Fruit fly (Drosophila melanogaster) whole organism, wandering third instar larva: ENCODE measurements around the gene RpS28-like.

ENCODE experiments used
- Abd-B ChIP-seq: fragments of >200 bp; optimal IDR thresholded peaks from 2 replicates; lab custom pipeline; 2017; ENCODE audit warnings: missing biosample characterization, missing genetic modification characterization
- CG32264 ChIP-seq: fragments of 200-800 bp; sonication (Bioruptor generic); optimal IDR thresholded peaks from 2 replicates; lab custom pipeline; 2016; ENCODE audit warnings: missing biosample characterization, missing genetic modification characterization
- Dfd ChIP-seq: fragments of >200 bp; optimal IDR thresholded peaks from 2 replicates; lab custom pipeline; 2017; ENCODE audit warnings: missing biosample characterization, missing genetic modification characterization
- Dif ChIP-seq: fragments of 200-275, 200-300 bp; sonication (Bioruptor generic); optimal IDR thresholded peaks from 2 replicates; lab custom pipeline; 2018; ENCODE audit warnings: missing biosample characterization, missing genetic modification characterization; ENCODE audit not compliant: partially characterized antibody
- GATAd ChIP-seq: sonication (Bioruptor generic); optimal IDR thresholded peaks from 2 replicates; lab custom pipeline; 2016; ENCODE audit warnings: missing biosample characterization, missing genetic modification characterization
- HLH106 ChIP-seq: fragments of 200-800 bp; optimal IDR thresholded peaks from 3 replicates; lab custom pipeline; 2019; ENCODE audit warnings: missing biosample characterization, mild to moderate bottlenecking, missing genetic modification characterization, moderate library complexity
- Hnf4 ChIP-seq: fragments of 200-800 bp; sonication (Bioruptor generic); optimal IDR thresholded peaks from 2 replicates; lab custom pipeline; 2016; ENCODE audit warnings: missing biosample characterization, mild to moderate bottlenecking, missing genetic modification characterization
- Hr78 ChIP-seq: fragments of >200 bp; optimal IDR thresholded peaks from 2 replicates; lab custom pipeline; 2017; ENCODE audit warnings: missing biosample characterization, missing genetic modification characterization
- Hr83 ChIP-seq: fragments of 200-300 bp; sonication (Bioruptor generic); optimal IDR thresholded peaks from 2 replicates; lab custom pipeline; 2016; ENCODE audit warnings: missing biosample characterization, mild to moderate bottlenecking, missing genetic modification characterization, moderate library complexity; ENCODE audit not compliant: poor library complexity, severe bottlenecking
- Jra ChIP-seq: sonication (Bioruptor generic); optimal IDR thresholded peaks from 2 replicates; lab custom pipeline; 2016; ENCODE audit warnings: missing biosample characterization, missing genetic modification characterization
- Mio ChIP-seq: sonication (Bioruptor generic); optimal IDR thresholded peaks from 2 replicates; lab custom pipeline; 2016; ENCODE audit warnings: missing biosample characterization, missing genetic modification characterization
- Myc ChIP-seq: fragments of >200 bp; optimal IDR thresholded peaks from 2 replicates; lab custom pipeline; 2017
- N ChIP-seq: fragments of >200 bp; optimal IDR thresholded peaks from 2 replicates; lab custom pipeline; 2018; ENCODE audit warnings: missing biosample characterization, missing external identifiers, missing genetic modification characterization
- OdsH ChIP-seq: fragments of 200-800 bp; sonication (Bioruptor generic); optimal IDR thresholded peaks from 2 replicates; lab custom pipeline; 2016; ENCODE audit warnings: missing biosample characterization, mild to moderate bottlenecking, missing genetic modification characterization
- Sp1 ChIP-seq: fragments of 200-800 bp; sonication (Bioruptor generic); optimal IDR thresholded peaks from 3 replicates; lab custom pipeline; 2019; ENCODE audit warnings: missing biosample characterization, mild to moderate bottlenecking, missing genetic modification characterization, moderate library complexity
- br ChIP-seq: fragments of 200-800 bp; sonication (Bioruptor generic); optimal IDR thresholded peaks from 2 replicates; lab custom pipeline; 2016; ENCODE audit warnings: missing biosample characterization, missing genetic modification characterization
- brk ChIP-seq: fragments of 200-800 bp; sonication (Bioruptor generic); optimal IDR thresholded peaks from 2 replicates; lab custom pipeline; 2016; ENCODE audit warnings: missing biosample characterization, mild to moderate bottlenecking, missing genetic modification characterization
- dl ChIP-seq, 2 experiments: fragments of 175-275, 200-275 bp in 1 of 2; fragments of 200-275 bp in 1 of 2; sonication (Bioruptor generic); optimal IDR thresholded peaks; lab custom pipeline; 2018; ENCODE audit warnings: mild to moderate bottlenecking in 2 of 2, missing biosample characterization in 2 of 2, missing genetic modification characterization in 2 of 2, moderate library complexity in 2 of 2; ENCODE audit not compliant: partially characterized antibody in 2 of 2, insufficient read depth in 1 of 2
- dmrt93B ChIP-seq: fragments of 200-800 bp; sonication (Bioruptor generic); optimal IDR thresholded peaks from 2 replicates; lab custom pipeline; 2018; ENCODE audit warnings: missing biosample characterization, mild to moderate bottlenecking, missing genetic modification characterization
- dsf ChIP-seq: sonication (Bioruptor generic); optimal IDR thresholded peaks from 2 replicates; lab custom pipeline; 2016; ENCODE audit warnings: missing biosample characterization, missing genetic modification characterization, borderline replicate concordance
- ey ChIP-seq: fragments of 200-800 bp; sonication (Bioruptor generic); optimal IDR thresholded peaks from 2 replicates; lab custom pipeline; 2016; ENCODE audit warnings: missing biosample characterization, missing genetic modification characterization
- fru ChIP-seq: fragments of 200-800 bp; sonication (Bioruptor generic); optimal IDR thresholded peaks from 3 replicates; lab custom pipeline; 2016; ENCODE audit warnings: missing biosample characterization, mild to moderate bottlenecking, missing genetic modification characterization
- h ChIP-seq: fragments of 200-800 bp; sonication (Bioruptor generic); optimal IDR thresholded peaks from 3 replicates; lab custom pipeline; 2016; ENCODE audit warnings: missing biosample characterization, mild to moderate bottlenecking, missing genetic modification characterization
- psq ChIP-seq: fragments of 200-800 bp; sonication (Bioruptor generic); optimal IDR thresholded peaks from 3 replicates; lab custom pipeline; 2017; ENCODE audit warnings: missing biosample characterization, mild to moderate bottlenecking, missing genetic modification characterization, moderate library complexity
- rgr ChIP-seq: fragments of 200-800 bp; sonication (Bioruptor generic); optimal IDR thresholded peaks from 3 replicates; lab custom pipeline; 2016; ENCODE audit warnings: missing biosample characterization, mild to moderate bottlenecking, missing genetic modification characterization
- sage ChIP-seq: fragments of 200-800 bp; sonication (Bioruptor generic); optimal IDR thresholded peaks from 2 replicates; lab custom pipeline; 2016; ENCODE audit warnings: missing biosample characterization, mild to moderate bottlenecking, missing genetic modification characterization
- sv ChIP-seq: fragments of 200-800 bp; sonication (Bioruptor generic); optimal IDR thresholded peaks from 3 replicates; lab custom pipeline; 2016; ENCODE audit warnings: missing biosample characterization, missing genetic modification characterization
- usp ChIP-seq: fragments of >200 bp; optimal IDR thresholded peaks from 2 replicates; lab custom pipeline; 2017; ENCODE audit warnings: missing biosample characterization, missing genetic modification characterization

The RpS28-like gene

DNA sequence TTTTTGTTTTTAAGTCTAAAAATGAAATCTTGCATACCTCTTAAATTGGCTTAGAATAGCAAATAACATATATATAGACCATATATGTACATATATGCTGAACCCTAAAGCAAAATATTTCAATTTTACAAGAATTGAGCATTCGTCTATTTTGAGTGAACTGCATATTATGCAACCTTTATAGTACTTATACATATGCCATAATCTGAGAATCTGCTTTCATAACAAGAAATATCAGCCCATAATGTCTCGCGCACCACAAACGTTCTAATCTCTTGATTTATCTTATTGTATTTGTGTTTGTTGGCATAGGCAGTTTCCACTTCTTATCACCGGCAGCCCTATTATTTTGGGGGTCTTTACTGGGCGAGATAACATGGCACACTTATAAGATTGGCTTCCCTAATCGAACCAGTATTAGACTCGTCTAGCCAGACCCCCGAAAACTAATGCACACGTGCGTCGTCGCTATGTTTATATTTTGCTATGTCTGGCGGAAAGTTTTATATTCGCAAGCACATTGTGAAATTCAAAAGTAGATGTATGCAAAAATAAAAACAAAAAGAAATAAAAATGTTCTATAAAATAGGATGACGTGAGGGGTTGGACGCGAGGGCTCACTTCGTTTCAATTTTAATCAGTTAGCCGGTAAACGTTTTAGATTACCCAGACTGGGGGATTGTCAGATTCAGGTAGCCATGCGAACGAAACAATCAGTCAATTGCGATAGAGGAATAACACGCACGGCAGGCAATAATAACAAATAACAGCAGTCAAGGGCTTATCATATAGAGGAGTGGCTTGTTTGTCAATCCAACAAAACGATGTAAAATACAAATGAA is 47.5 kb upstream of the RpS28-like start:
- TF ChIP-seq rgr, result no peak
- TF ChIP-seq GATAd (GFP tag; lab: Kevin White, UChicago), result no peak
- no peak for TF ChIP-seq N (GFP tag; lab: Kevin White, UChicago)
- peak; percentile 7 for TF ChIP-seq br (GFP tag; lab: Kevin White, UChicago)
- peak; percentile 83 for TF ChIP-seq h
- no peak for TF ChIP-seq OdsH
- no peak for TF ChIP-seq Myc
- TF ChIP-seq Dfd, result no peak
- TF ChIP-seq Hnf4, result no peak

- TF ChIP-seq Myc (peak; percentile 56), Mio (GFP tag; lab: Kevin White, UChicago) (no peak), dmrt93B (GFP tag; lab: Kevin White, UChicago) (no peak)
These were observed 40.2 kb upstream of the RpS28-like start for dm6 chr2L:9396396-9396795.

DNA sequence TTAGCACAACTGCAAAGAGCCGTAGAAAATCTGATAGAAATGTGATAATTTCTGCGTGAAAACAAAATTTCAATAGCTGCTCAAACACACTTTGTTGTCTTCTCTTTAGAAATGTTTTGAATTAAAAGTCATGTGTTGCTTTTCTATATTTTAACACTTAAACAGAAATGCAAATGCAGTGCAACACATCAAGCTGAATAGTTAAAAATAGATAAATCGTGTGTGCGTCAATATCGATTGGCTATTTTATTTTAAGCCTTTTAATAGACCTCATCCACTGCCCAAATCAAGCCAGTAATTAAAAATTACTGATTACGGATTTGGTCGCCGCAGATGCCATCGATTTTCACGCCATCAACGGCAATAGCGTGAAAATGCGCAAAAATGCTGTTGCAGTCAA is 38.7 kb upstream of the RpS28-like start, which contains the start of gene CG4438:
Gene CG4438, minus strand, starts transcription at position 101 of the 400 bp plus-strand sequence.
- TF ChIP-seq Abd-B (no peak), ey (GFP tag; lab: Kevin White, UChicago) (no peak), Dfd (no peak), GATAd (GFP tag; lab: Kevin White, UChicago) (no peak), Jra (GFP tag; lab: Kevin White, UChicago) (no peak)

- TF ChIP-seq fru (GFP tag; lab: Kevin White, UChicago) (peak; percentile 4), usp (GFP tag; lab: Kevin White, UChicago) (no peak)
These were observed 36.5 kb upstream of the RpS28-like start for dm6 chr2L:9400153-9400552.

dm6 chr2L:9415053-9415452 is 21.6 kb upstream of the RpS28-like start, which contains the start of gene Shawl:
Shawl (minus strand) TSS chr2L:9415156.
- TF ChIP-seq rgr (no peak), Dif (no peak), psq (GFP tag; lab: Kevin White, UChicago) (no peak), Abd-B (no peak), fru (GFP tag; lab: Kevin White, UChicago) (no peak), sv (no peak), Hr78 (GFP tag; lab: Kevin White, UChicago) (no peak), dl (GFP tag; optimal IDR thresholded peaks at IDR 0.05; lab: Kevin White, UChicago; ENCODE audit: insufficient read depth in 1 of 2, partially characterized antibody in 2 of 2) (no peak), HLH106 (tag; lab: Kevin White, UChicago) (no peak), h (no peak), Hr83 (GFP tag; lab: Kevin White, UChicago) (no peak), dsf (no peak), N (GFP tag; lab: Kevin White, UChicago) (no peak), Jra (GFP tag; lab: Kevin White, UChicago) (no peak), CG32264 (GFP tag; lab: Kevin White, UChicago) (no peak), Sp1 (GFP tag; lab: Kevin White, UChicago) (no peak), usp (GFP tag; lab: Kevin White, UChicago) (no peak), brk (GFP tag; lab: Kevin White, UChicago) (no peak), Dfd (no peak), sage (GFP tag; lab: Kevin White, UChicago) (no peak)

DNA sequence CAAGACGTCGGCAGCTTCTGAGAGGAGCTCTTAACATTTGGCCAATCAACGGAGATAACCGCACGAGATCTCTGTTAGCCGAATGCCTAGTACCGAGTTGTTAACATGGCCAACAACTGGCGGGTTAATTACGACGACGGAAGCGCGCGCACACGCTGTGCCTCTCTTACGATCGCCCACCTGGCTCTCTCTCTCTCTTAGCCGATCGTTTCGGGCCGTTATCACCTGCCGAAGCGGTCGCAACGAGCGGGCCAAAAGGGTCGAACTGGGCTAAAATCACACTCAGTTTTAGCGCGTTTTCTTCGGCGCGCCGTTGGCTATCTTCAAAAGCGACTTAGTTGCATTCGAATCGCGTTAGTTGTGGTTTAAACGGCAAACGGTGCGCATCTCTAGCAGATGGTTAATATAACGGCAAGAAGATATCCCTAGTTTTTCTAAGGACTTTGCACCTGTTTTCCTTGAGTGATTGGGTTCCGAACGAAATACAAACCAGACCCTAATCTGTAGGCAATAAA is 20.3 kb upstream of the RpS28-like start, which contains the start of gene Mco1:
Gene Mco1, plus strand, starts transcription at position 345 of the 515 bp plus-strand sequence.
- no peak for TF ChIP-seq Hr83 (GFP tag; lab: Kevin White, UChicago)
- peak; percentile 45 for TF ChIP-seq Dif
- TF ChIP-seq dl (GFP tag; optimal IDR thresholded peaks at IDR 0.05; lab: Kevin White, UChicago; ENCODE audit: insufficient read depth in 1 of 2, partially characterized antibody in 2 of 2), result peak in 1 of 2 experiments; percentile 30
